Worm (Caenorhabditis elegans) whole organism, late embryonic: ENCODE measurements around the gene W10C6.2.

Source experiments
- F13H6.1 ChIP-seq: sonication (generic microtip); optimal IDR thresholded peaks from 2 replicates; lab custom pipeline; 2016; ENCODE audit warnings: missing genetic modification characterization, missing compliant biosample characterization
- K09A11.1 ChIP-seq: sonication (generic microtip); optimal IDR thresholded peaks from 2 replicates; lab custom pipeline; 2017; ENCODE audit warnings: antibody characterized with exemption, mild to moderate bottlenecking, missing genetic modification characterization, missing compliant biosample characterization; ENCODE audit not compliant: insufficient read depth
- ceh-14 ChIP-seq: sonication (generic microtip); optimal IDR thresholded peaks from 2 replicates; lab custom pipeline; 2016; ENCODE audit warnings: missing genotype, missing genetic modification characterization, missing compliant biosample characterization
- ceh-19 ChIP-seq: fragments of 200-800 bp; sonication (Bioruptor generic); optimal IDR thresholded peaks from 2 replicates; lab custom pipeline; 2018; ENCODE audit warnings: mild to moderate bottlenecking, missing genetic modification characterization, missing compliant biosample characterization
- ceh-30 ChIP-seq: fragments of 150-350 bp; optimal IDR thresholded peaks from 2 replicates; lab custom pipeline; 2014; ENCODE audit warnings: missing biosample characterization, missing genetic modification characterization
- ceh-31 ChIP-seq: sonication (generic microtip); optimal IDR thresholded peaks from 2 replicates; lab custom pipeline; 2016; ENCODE audit warnings: missing genetic modification characterization, missing compliant biosample characterization
- ceh-48 ChIP-seq: sonication (generic microtip); optimal IDR thresholded peaks from 2 replicates; lab custom pipeline; 2016; ENCODE audit warnings: missing genetic modification characterization, inconsistent platforms, missing compliant biosample characterization
- ceh-6 ChIP-seq: fragments of 200-800 bp; sonication (Bioruptor generic); optimal IDR thresholded peaks from 2 replicates; lab custom pipeline; 2018; ENCODE audit warnings: mild to moderate bottlenecking, missing genetic modification characterization, missing compliant biosample characterization
- ceh-9 ChIP-seq: sonication (generic microtip); optimal IDR thresholded peaks from 2 replicates; lab custom pipeline; 2016; ENCODE audit warnings: mild to moderate bottlenecking, missing genetic modification characterization, inconsistent platforms, missing compliant biosample characterization
- che-1 ChIP-seq: sonication (generic microtip); optimal IDR thresholded peaks from 2 replicates; lab custom pipeline; 2016; ENCODE audit warnings: mild to moderate bottlenecking, missing genetic modification characterization, missing compliant biosample characterization
- dve-1 ChIP-seq: sonication (generic microtip); optimal IDR thresholded peaks from 2 replicates; lab custom pipeline; 2017; ENCODE audit warnings: antibody characterized with exemption, mild to moderate bottlenecking, missing genetic modification characterization, missing compliant biosample characterization
- elt-2 ChIP-seq: sonication (generic microtip); optimal IDR thresholded peaks from 2 replicates; lab custom pipeline; 2016; ENCODE audit warnings: missing genetic modification reagents, missing genetic modification characterization, missing compliant biosample characterization
- ets-4 ChIP-seq: sonication (generic microtip); optimal IDR thresholded peaks from 2 replicates; lab custom pipeline; 2016; ENCODE audit warnings: missing genetic modification characterization, missing compliant biosample characterization
- fkh-10 ChIP-seq: fragments of 150-350 bp; optimal IDR thresholded peaks from 2 replicates; lab custom pipeline; 2014; ENCODE audit warnings: missing biosample characterization, missing genetic modification reagents, missing genetic modification characterization
- gmeb-2 ChIP-seq: sonication (generic microtip); optimal IDR thresholded peaks from 2 replicates; lab custom pipeline; 2016; ENCODE audit warnings: missing genetic modification characterization, inconsistent platforms, missing compliant biosample characterization
- hlh-13 ChIP-seq: fragments of 200-800 bp; sonication (Bioruptor generic); optimal IDR thresholded peaks from 2 replicates; lab custom pipeline; 2018; ENCODE audit warnings: mild to moderate bottlenecking, missing genetic modification characterization, missing compliant biosample characterization
- lim-6 ChIP-seq: sonication (generic microtip); optimal IDR thresholded peaks from 2 replicates; lab custom pipeline; 2016; ENCODE audit warnings: missing genetic modification characterization, missing compliant biosample characterization
- madf-2 ChIP-seq: sonication (generic microtip); optimal IDR thresholded peaks from 2 replicates; lab custom pipeline; 2017; ENCODE audit warnings: missing genetic modification characterization, missing compliant biosample characterization
- nfya-1 ChIP-seq: sonication (generic microtip); optimal IDR thresholded peaks from 2 replicates; lab custom pipeline; 2017; ENCODE audit warnings: missing genetic modification characterization, mild to moderate bottlenecking, missing compliant biosample characterization, antibody characterized with exemption, moderate library complexity
- nhr-232 ChIP-seq: sonication (generic microtip); optimal IDR thresholded peaks from 2 replicates; lab custom pipeline; 2016; ENCODE audit warnings: missing genetic modification characterization, missing compliant biosample characterization
- odd-2 ChIP-seq: sonication (generic microtip); optimal IDR thresholded peaks from 2 replicates; lab custom pipeline; 2017; ENCODE audit warnings: antibody characterized with exemption, mild to moderate bottlenecking, missing genetic modification characterization, missing compliant biosample characterization
- pag-3 ChIP-seq: sonication (generic microtip); optimal IDR thresholded peaks from 2 replicates; lab custom pipeline; 2016; ENCODE audit warnings: missing compliant biosample characterization, missing genetic modification characterization, borderline replicate concordance
- pat-9 ChIP-seq: fragments of 200-800 bp; sonication (Bioruptor generic); optimal IDR thresholded peaks from 2 replicates; lab custom pipeline; 2018; ENCODE audit warnings: mild to moderate bottlenecking, missing genetic modification characterization, moderate library complexity, missing compliant biosample characterization
- rnt-1 ChIP-seq: sonication (generic microtip); optimal IDR thresholded peaks from 2 replicates; lab custom pipeline; 2016; ENCODE audit warnings: missing genetic modification characterization, missing compliant biosample characterization
- sox-2 ChIP-seq: fragments of 200-800 bp; sonication (Bioruptor generic); IDR thresholded peaks from 2 replicates; pipeline ENCODE4 v1.3.6; 2022; ENCODE audit warnings: missing genetic modification reagents, missing genetic modification characterization, missing compliant biosample characterization
- syd-9 ChIP-seq: sonication (generic microtip); optimal IDR thresholded peaks from 2 replicates; lab custom pipeline; 2016; ENCODE audit warnings: mild to moderate bottlenecking, missing genetic modification characterization, moderate library complexity, missing compliant biosample characterization
- tbx-7 ChIP-seq: sonication (generic microtip); optimal IDR thresholded peaks from 2 replicates; lab custom pipeline; 2016; ENCODE audit warnings: missing genotype, missing genetic modification characterization, missing compliant biosample characterization
- unc-3 ChIP-seq, 2 experiments: fragments of 200-800 bp in 1 of 2; sonication (Bioruptor generic) in 1 of 2; sonication (generic microtip) in 1 of 2; conservative IDR thresholded peaks in 1 of 2; optimal IDR thresholded peaks in 1 of 2; 2 replicates each; pipeline versions ENCODE4 v1.3.6 to Lab custom; 2016 to 2022; ENCODE audit warnings: missing compliant biosample characterization in 2 of 2, missing genetic modification characterization in 2 of 2, missing genetic modification reagents in 1 of 2
- unc-42 ChIP-seq: sonication (generic microtip); optimal IDR thresholded peaks from 2 replicates; lab custom pipeline; 2016; ENCODE audit warnings: missing genotype, missing genetic modification characterization, missing compliant biosample characterization
- unc-55 ChIP-seq: sonication (generic microtip); optimal IDR thresholded peaks from 2 replicates; lab custom pipeline; 2017; ENCODE audit warnings: missing biosample characterization, missing genetic modification reagents, missing genetic modification characterization
- unc-86 ChIP-seq: sonication (generic microtip); optimal IDR thresholded peaks from 2 replicates; lab custom pipeline; 2016; ENCODE audit warnings: missing genetic modification characterization, missing compliant biosample characterization
- zip-5 ChIP-seq: sonication (generic microtip); optimal IDR thresholded peaks from 2 replicates; lab custom pipeline; 2016; ENCODE audit warnings: missing genetic modification characterization, missing compliant biosample characterization

The W10C6.2 gene

ce11 chrII:11091577-11091976, 30.1 kb downstream of the W10C6.2 start:
- TF ChIP-seq pag-3 (tag; lab: Kevin White, UChicago) (no peak), lim-6 (tag; lab: Kevin White, UChicago) (no peak), unc-42 (peak; percentile 91), syd-9 (no peak), unc-86 (no peak), hlh-13 (GFP tag; lab: Kevin White, UChicago) (no peak), K09A11.1 (tag; lab: Kevin White, UChicago) (no peak), che-1 (tag; lab: Kevin White, UChicago) (no peak), sox-2 (GFP tag; lab: Robert Waterston, UW) (no peak), fkh-10 (GFP tag; lab: Kevin White, UChicago) (peak; percentile 37), nfya-1 (no peak), gmeb-2 (tag; lab: Kevin White, UChicago) (no peak), unc-3 (GFP tag; conservative IDR thresholded peaks at IDR 0.05; lab: Robert Waterston, UW) (no peak), unc-3 (tag; optimal IDR thresholded peaks at IDR 0.05; lab: Kevin White, UChicago) (no peak), ceh-19 (no peak), ceh-6 (GFP tag; lab: Kevin White, UChicago) (no peak), pat-9 (tag; lab: Kevin White, UChicago) (no peak)

- TF ChIP-seq K09A11.1 (tag; lab: Kevin White, UChicago) (no peak), tbx-7 (tag; lab: Kevin White, UChicago) (no peak), rnt-1 (tag; lab: Kevin White, UChicago) (no peak), ceh-30 (tag; lab: Kevin White, UChicago) (no peak), odd-2 (tag; lab: Kevin White, UChicago) (no peak)
These were observed 32.3 kb downstream of the W10C6.2 start, which contains the start of gene unc-53 for ce11 chrII:11089356-11089755. TSS of gene unc-53 (minus strand) at chrII:11089456.

- TF ChIP-seq ets-4 (tag; lab: Kevin White, UChicago) (no peak), zip-5 (tag; lab: Kevin White, UChicago) (no peak), ceh-31 (tag; lab: Kevin White, UChicago) (peak; percentile 5), F13H6.1 (tag; lab: Kevin White, UChicago) (no peak), syd-9 (no peak), ceh-6 (GFP tag; lab: Kevin White, UChicago) (peak; percentile 0), elt-2 (tag; lab: Kevin White, UChicago) (no peak), unc-42 (peak; percentile 97), pat-9 (tag; lab: Kevin White, UChicago) (no peak), ceh-48 (no peak), dve-1 (tag; lab: Kevin White, UChicago) (no peak)
These were observed 33.6 kb downstream of the W10C6.2 start for ce11 chrII:11088137-11088536.

- TF ChIP-seq ceh-31 (tag; lab: Kevin White, UChicago), result peak; percentile 18
- TF ChIP-seq nhr-232, result no peak
- peak; percentile 77 for TF ChIP-seq unc-42
These were observed 34.9 kb downstream of the W10C6.2 start for ce11 chrII:11086770-11087169.

ce11 chrII:11076550-11076949, 45.1 kb downstream of the W10C6.2 start:
- no peak for TF ChIP-seq elt-2 (tag; lab: Kevin White, UChicago)
- peak; percentile 30 for TF ChIP-seq rnt-1 (tag; lab: Kevin White, UChicago)
- TF ChIP-seq, all 69 proteins: peak for 1

ce11 chrII:11072565-11072964, 49.1 kb downstream of the W10C6.2 start:
- TF ChIP-seq ceh-9 (tag; lab: Kevin White, UChicago), result no peak
- peak; percentile 54 for TF ChIP-seq unc-42
- peak; percentile 16 for TF ChIP-seq ceh-14 (tag; lab: Kevin White, UChicago)
- no peak for TF ChIP-seq madf-2 (tag; lab: Kevin White, UChicago)
- TF ChIP-seq unc-55 (GFP tag; lab: Kevin White, UChicago), result peak; percentile 0
- peak; percentile 2 for TF ChIP-seq ceh-31 (tag; lab: Kevin White, UChicago)
- TF ChIP-seq, all 69 proteins: peak for 4
